Fruit fly (Drosophila melanogaster) whole organism: ENCODE results near the gene bun.
A peak's percentile ranks its signal among the peaks of the same experiment; 100 is the strongest.

ENCODE experiments used
- CG8478 ChIP-seq: fragments of >200 bp; optimal IDR thresholded peaks from 2 replicates; lab custom pipeline; 2018; ENCODE audit warnings: inconsistent platforms
- Dll ChIP-seq: fragments of >200 bp; optimal IDR thresholded peaks from 2 replicates; lab custom pipeline; 2017
- EcR ChIP-seq, 2 experiments: fragments of >200 bp; optimal IDR thresholded peaks; 2 replicates each; lab custom pipeline; 2017; ENCODE audit warnings: missing biosample characterization in 2 of 2, missing genetic modification characterization in 2 of 2, missing genetic modification reagents in 2 of 2
- pan ChIP-seq: fragments of >200 bp; optimal IDR thresholded peaks from 2 replicates; lab custom pipeline; 2017
- psq ChIP-seq: fragments of >200 bp; optimal IDR thresholded peaks from 2 replicates; lab custom pipeline; 2017
- usp ChIP-seq: fragments of >200 bp; optimal IDR thresholded peaks from 2 replicates; lab custom pipeline; 2017; ENCODE audit warnings: missing biosample characterization, missing genetic modification characterization, mixed read lengths

Gene bun

dm6 chr2L:12483519-12483865, 62.9 kb downstream of the bun start:
- TF ChIP-seq pan (lab: Kevin White, UChicago) (no peak), usp (GFP tag; lab: Kevin White, UChicago) (no peak), EcR (GFP tag; optimal IDR thresholded peaks at IDR 0.05; lab: Kevin White, UChicago) (no peak), CG8478 (no peak), psq (lab: Kevin White, UChicago) (no peak), Dll (no peak)

- TF ChIP-seq pan (lab: Kevin White, UChicago) (no peak), EcR (GFP tag; optimal IDR thresholded peaks at IDR 0.05; lab: Kevin White, UChicago) (no peak), psq (lab: Kevin White, UChicago) (no peak), CG8478 (no peak), usp (GFP tag; lab: Kevin White, UChicago) (no peak), Dll (no peak)
These were observed 63.6 kb downstream of the bun start for dm6 chr2L:12482723-12483342.

dm6 chr2L:12481758-12482157, 64.7 kb downstream of the bun start:
- no peak for TF ChIP-seq Dll

dm6 chr2L:12480846-12481245, 65.6 kb downstream of the bun start:
- TF ChIP-seq Dll, result no peak

DNA sequence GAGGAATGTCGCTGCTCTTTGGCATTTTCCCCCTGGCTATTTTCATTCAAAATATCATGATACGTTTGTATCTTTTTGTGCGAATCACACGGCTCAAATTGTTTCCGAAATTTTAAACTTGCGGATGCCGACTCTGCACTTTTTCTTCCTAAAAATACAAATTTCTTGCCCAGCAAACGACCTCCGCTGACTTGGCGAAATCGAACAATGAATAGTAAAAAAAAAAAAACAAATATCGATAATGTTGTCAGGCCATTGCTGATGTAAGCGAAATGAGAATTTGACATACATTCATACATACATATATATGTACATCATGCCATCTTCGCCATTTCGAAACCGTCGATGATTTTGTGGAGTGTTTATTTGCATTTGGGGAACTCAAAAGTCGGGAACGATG, 66.4 kb downstream of the bun start:
- no peak for TF ChIP-seq pan (lab: Kevin White, UChicago)
- no peak for TF ChIP-seq Dll
- TF ChIP-seq psq (lab: Kevin White, UChicago), result no peak
- TF ChIP-seq EcR (GFP tag; optimal IDR thresholded peaks at IDR 0.05; lab: Kevin White, UChicago), result no peak
- no peak for TF ChIP-seq usp (GFP tag; lab: Kevin White, UChicago)
- TF ChIP-seq CG8478, result no peak

dm6 chr2L:12478494-12478893, 67.9 kb downstream of the bun start:
- TF ChIP-seq EcR (GFP tag; optimal IDR thresholded peaks at IDR 0.05; lab: Kevin White, UChicago) (peak in 1 of 2 experiments; percentile 32), Dll (no peak)

- TF ChIP-seq pan (lab: Kevin White, UChicago) (no peak), usp (GFP tag; lab: Kevin White, UChicago) (no peak), EcR (GFP tag; optimal IDR thresholded peaks at IDR 0.05; lab: Kevin White, UChicago) (no peak), Dll (no peak), CG8478 (no peak), psq (lab: Kevin White, UChicago) (no peak)
These were observed 70.3 kb downstream of the bun start for dm6 chr2L:12476115-12476514.

dm6 chr2L:12475308-12475707, 71.1 kb downstream of the bun start:
- TF ChIP-seq pan (lab: Kevin White, UChicago) (no peak), psq (lab: Kevin White, UChicago) (no peak), Dll (no peak), EcR (GFP tag; optimal IDR thresholded peaks at IDR 0.05; lab: Kevin White, UChicago) (no peak), CG8478 (no peak), usp (GFP tag; lab: Kevin White, UChicago) (no peak)

dm6 chr2L:12474212-12474891, 72.1 kb downstream of the bun start:
- TF ChIP-seq psq (lab: Kevin White, UChicago), result no peak
- TF ChIP-seq EcR (GFP tag; optimal IDR thresholded peaks at IDR 0.05; lab: Kevin White, UChicago), result no peak
- no peak for TF ChIP-seq CG8478
- no peak for TF ChIP-seq usp (GFP tag; lab: Kevin White, UChicago)
- TF ChIP-seq pan (lab: Kevin White, UChicago), result no peak

DNA sequence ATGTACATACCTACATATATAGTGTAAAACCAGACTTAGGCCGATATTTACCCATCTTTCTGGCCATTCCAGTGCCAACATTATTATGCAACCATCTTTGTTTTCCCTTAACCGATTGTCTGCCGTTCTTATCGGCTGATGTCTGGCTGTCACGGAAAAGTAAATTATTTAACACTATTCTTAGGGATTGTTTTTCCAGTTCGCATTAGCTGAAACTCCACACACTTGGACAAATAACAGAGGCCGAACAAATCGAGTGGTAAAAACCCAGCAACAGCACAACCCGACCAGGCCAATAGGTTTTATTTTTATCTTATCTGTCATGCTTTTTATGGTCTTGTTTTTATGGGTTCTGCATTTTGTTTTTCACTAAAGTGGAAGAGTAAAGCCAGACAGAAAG, 72.8 kb downstream of the bun start:
- no peak for TF ChIP-seq psq (lab: Kevin White, UChicago)
- TF ChIP-seq pan (lab: Kevin White, UChicago), result no peak
- no peak for TF ChIP-seq usp (GFP tag; lab: Kevin White, UChicago)
- no peak for TF ChIP-seq CG8478
- TF ChIP-seq EcR (GFP tag; optimal IDR thresholded peaks at IDR 0.05; lab: Kevin White, UChicago), result no peak
- no peak for TF ChIP-seq Dll

dm6 chr2L:12472988-12473387, 73.4 kb downstream of the bun start:
- no peak for TF ChIP-seq EcR (GFP tag; optimal IDR thresholded peaks at IDR 0.05; lab: Kevin White, UChicago)
- TF ChIP-seq CG8478, result no peak
- no peak for TF ChIP-seq usp (GFP tag; lab: Kevin White, UChicago)
- no peak for TF ChIP-seq pan (lab: Kevin White, UChicago)
- TF ChIP-seq psq (lab: Kevin White, UChicago), result no peak
- no peak for TF ChIP-seq Dll

DNA sequence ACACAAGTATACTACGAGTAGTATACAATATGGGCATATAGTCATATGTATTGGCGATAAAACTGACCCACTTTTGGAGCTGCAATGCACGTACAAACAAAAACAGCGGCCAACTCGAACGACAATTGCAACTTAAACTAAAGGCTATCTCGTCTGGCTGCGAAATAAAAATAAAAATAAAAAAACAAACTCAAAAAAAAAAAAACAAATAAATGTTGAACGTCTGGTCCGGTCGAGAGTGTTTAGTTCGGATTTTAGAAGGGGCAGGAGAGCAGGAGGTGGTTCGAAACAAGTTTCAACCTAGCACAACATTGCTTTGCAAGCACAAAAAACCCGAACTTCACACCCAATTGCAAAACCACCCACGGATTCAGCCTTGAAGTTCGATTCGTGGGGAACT, 74.5 kb downstream of the bun start:
- TF ChIP-seq Dll (no peak), EcR (GFP tag; optimal IDR thresholded peaks at IDR 0.05; lab: Kevin White, UChicago) (no peak), CG8478 (no peak), pan (lab: Kevin White, UChicago) (no peak), psq (lab: Kevin White, UChicago) (no peak), usp (GFP tag; lab: Kevin White, UChicago) (no peak)

DNA sequence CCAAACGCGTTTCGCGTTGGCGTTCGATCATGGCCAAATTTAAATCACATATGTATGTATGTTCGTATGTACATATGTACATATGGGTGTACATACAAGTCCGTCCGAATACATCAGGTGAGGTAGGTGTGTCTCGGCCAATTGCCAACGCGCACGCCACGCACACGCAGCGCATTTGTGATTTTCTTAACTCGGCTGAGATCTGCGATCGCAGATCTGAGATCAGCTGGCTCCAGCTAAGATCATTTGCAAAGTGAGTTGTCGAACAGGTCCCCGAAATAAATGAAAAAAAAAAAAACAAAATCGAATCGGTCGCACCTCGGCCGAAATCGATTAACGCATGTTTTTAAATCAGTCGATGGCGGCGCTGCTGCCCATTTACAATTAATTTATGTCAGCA, 77.2 kb downstream of the bun start:
- TF ChIP-seq EcR (GFP tag; optimal IDR thresholded peaks at IDR 0.05; lab: Kevin White, UChicago) (no peak), Dll (no peak), pan (lab: Kevin White, UChicago) (no peak), usp (GFP tag; lab: Kevin White, UChicago) (no peak), psq (lab: Kevin White, UChicago) (no peak), CG8478 (no peak)
